Worm (Caenorhabditis elegans) whole organism, midembryonic: ENCODE measurements around the gene ttr-21.

Source experiments
- T22C8.4 ChIP-seq: fragments of 200-800 bp; sonication (Bioruptor generic); IDR thresholded peaks from 2 replicates; pipeline ENCODE4 v1.3.6; 2022; ENCODE audit warnings: missing genetic modification characterization, missing compliant biosample characterization
- cog-1 ChIP-seq: sonication (generic microtip); optimal IDR thresholded peaks from 2 replicates; lab custom pipeline; 2016; ENCODE audit warnings: missing genetic modification characterization, missing compliant biosample characterization
- flt-1 ChIP-seq: fragments of 200-800 bp; sonication (Bioruptor generic); IDR thresholded peaks from 2 replicates; pipeline ENCODE4 v1.3.6; 2022; ENCODE audit warnings: missing genetic modification characterization, missing compliant biosample characterization
- klf-2 ChIP-seq: fragments of 200-800 bp; sonication (Bioruptor generic); conservative IDR thresholded peaks from 2 replicates; pipeline ENCODE4 v1.3.6; 2022; ENCODE audit warnings: missing genetic modification reagents, missing genetic modification characterization, missing compliant biosample characterization
- med-1 ChIP-seq: sonication (generic microtip); optimal IDR thresholded peaks from 2 replicates; lab custom pipeline; 2017; ENCODE audit warnings: missing genetic modification characterization, mild to moderate bottlenecking, missing compliant biosample characterization, antibody characterized with exemption, missing genetic modification reagents; ENCODE audit not compliant: insufficient read depth
- tab-1 ChIP-seq: fragments of 200-800 bp; sonication (Bioruptor generic); IDR thresholded peaks from 2 replicates; pipeline ENCODE4 v1.3.6; 2022; ENCODE audit warnings: missing genetic modification characterization, missing compliant biosample characterization
- ztf-23 ChIP-seq: fragments of 200-800 bp; sonication (Bioruptor generic); IDR thresholded peaks from 2 replicates; pipeline ENCODE4 v1.3.6; 2022; ENCODE audit warnings: missing genetic modification reagents, missing genetic modification characterization, missing compliant biosample characterization
- ztf-29 ChIP-seq: fragments of 200-800 bp; sonication (Bioruptor generic); IDR thresholded peaks from 2 replicates; pipeline ENCODE4 v1.3.6; 2022; ENCODE audit warnings: missing genetic modification reagents, missing genetic modification characterization, missing compliant biosample characterization

ce11 chrV:13830813-13831212, 23.4 kb downstream of the ttr-21 start, which contains the start of gene str-165:
- no peak for TF ChIP-seq T22C8.4 (GFP tag; lab: Robert Waterston, UW)
- no peak for TF ChIP-seq med-1 (GFP tag; lab: Kevin White, UChicago)
- no peak for TF ChIP-seq klf-2 (GFP tag; lab: Robert Waterston, UW)
- TF ChIP-seq ztf-29 (GFP tag; lab: Robert Waterston, UW) = no peak
- no peak for TF ChIP-seq flt-1
- no peak for TF ChIP-seq ztf-23 (GFP tag; lab: Robert Waterston, UW)
- no peak for TF ChIP-seq tab-1 (GFP tag; lab: Robert Waterston, UW)
- TF ChIP-seq cog-1 (tag; lab: Kevin White, UChicago) = no peak
